Worm (Caenorhabditis elegans) whole organism, midembryonic: Measurements from ENCODE around the gene cyp-13A12.

ENCODE experiments used
- T22C8.4 ChIP-seq: fragments of 200-800 bp; sonication (Bioruptor generic); IDR thresholded peaks from 2 replicates; pipeline ENCODE4 v1.3.6; 2022; ENCODE audit warnings: missing genetic modification characterization, missing compliant biosample characterization
- cog-1 ChIP-seq: sonication (generic microtip); optimal IDR thresholded peaks from 2 replicates; lab custom pipeline; 2016; ENCODE audit warnings: missing genetic modification characterization, missing compliant biosample characterization
- flt-1 ChIP-seq: fragments of 200-800 bp; sonication (Bioruptor generic); IDR thresholded peaks from 2 replicates; pipeline ENCODE4 v1.3.6; 2022; ENCODE audit warnings: missing genetic modification characterization, missing compliant biosample characterization
- ref-1 ChIP-seq: fragments of 200-800 bp; sonication (Bioruptor generic); conservative IDR thresholded peaks from 2 replicates; pipeline ENCODE4 v1.3.6; 2022; ENCODE audit warnings: missing genetic modification reagents, missing genetic modification characterization, missing compliant biosample characterization
- tab-1 ChIP-seq: fragments of 200-800 bp; sonication (Bioruptor generic); IDR thresholded peaks from 2 replicates; pipeline ENCODE4 v1.3.6; 2022; ENCODE audit warnings: missing genetic modification characterization, missing compliant biosample characterization
- ztf-23 ChIP-seq: fragments of 200-800 bp; sonication (Bioruptor generic); IDR thresholded peaks from 2 replicates; pipeline ENCODE4 v1.3.6; 2022; ENCODE audit warnings: missing genetic modification reagents, missing genetic modification characterization, missing compliant biosample characterization

DNA sequence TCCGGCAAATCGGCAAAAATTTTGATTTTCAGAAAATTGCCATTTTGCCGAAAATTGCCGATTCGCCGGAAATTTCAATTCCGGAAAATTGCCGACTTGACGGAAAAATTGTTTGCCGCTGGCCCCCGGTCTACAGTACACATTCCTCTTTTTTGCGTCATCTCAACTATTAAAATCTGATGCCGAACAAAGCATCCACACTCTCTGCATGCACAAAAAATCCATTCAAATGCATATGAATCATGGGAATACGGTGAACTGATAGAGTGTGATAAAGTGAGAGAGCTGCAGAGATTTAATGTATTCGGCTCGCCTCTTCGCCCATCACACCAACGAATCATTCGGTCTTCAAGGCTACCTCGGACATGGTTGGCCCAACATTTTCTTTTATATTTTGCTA, 6.2 kb downstream of the cyp-13A12 start, which contains the start of gene F14F7.7:
- no peak for TF ChIP-seq ztf-23 (GFP tag; lab: Robert Waterston, UW)
- TF ChIP-seq flt-1, result no peak
- no peak for TF ChIP-seq T22C8.4 (GFP tag; lab: Robert Waterston, UW)
- no peak for TF ChIP-seq tab-1 (GFP tag; lab: Robert Waterston, UW)
- TF ChIP-seq cog-1 (tag; lab: Kevin White, UChicago), result no peak
- TF ChIP-seq ref-1 (GFP tag; lab: Robert Waterston, UW), result no peak
